Fruit fly (Drosophila melanogaster): ENCODE results near the gene Acam.

- no peak for TF ChIP-seq CG1602 (GFP tag; optimal IDR thresholded peaks at IDR 0.05)
- TF ChIP-seq bigmax (GFP tag; optimal IDR thresholded peaks at IDR 0.05), result no peak
- TF ChIP-seq Doc2 (GFP tag; IDR thresholded peaks at IDR 0.05), result no peak
- TF ChIP-seq row (GFP tag; IDR thresholded peaks at IDR 0.05), result no peak
- no peak for TF ChIP-seq CG3407 (GFP tag; optimal IDR thresholded peaks at IDR 0.05)
- TF ChIP-seq Side (GFP tag; optimal IDR thresholded peaks at IDR 0.05), result no peak
- TF ChIP-seq CG11093 (GFP tag; IDR thresholded peaks at IDR 0.05), result no peak
- no peak for TF ChIP-seq CG8478 (optimal IDR thresholded peaks at IDR 0.05)
- TF ChIP-seq lov (optimal IDR thresholded peaks at IDR 0.05), result no peak
- TF ChIP-seq lov (GFP tag; IDR thresholded peaks at IDR 0.05), result no peak
- no peak for TF ChIP-seq CG14667 (GFP tag; IDR thresholded peaks at IDR 0.05)
- TF ChIP-seq CG1233 (GFP tag; optimal IDR thresholded peaks at IDR 0.05), result no peak
- TF ChIP-seq Abd-B (GFP tag; optimal IDR thresholded peaks at IDR 0.05), result no peak
- no peak for TF ChIP-seq tll (GFP tag; optimal IDR thresholded peaks at IDR 0.05)
Measured at dm6 chr3R:25829598-25829997, 17.9 kb downstream of the Acam start, which contains the start of gene Mst57Dc.

Measured in whole organism, embryonic.